Worm (Caenorhabditis elegans): ENCODE data around the gene sfxn-5.

sfxn-5 gene

ce11 chrII:8062334-8062791, 42.5 kb downstream of the sfxn-5 start, which contains the start of gene ufd-2:
ufd-2 (plus strand) TSS chrII:8062741.
- TF ChIP-seq ztf-29 (GFP tag; IDR thresholded peaks at IDR 0.05) (no peak), cog-1 (tag; optimal IDR thresholded peaks at IDR 0.05) (peak; percentile 14)

ce11 chrII:8059532-8059931, 45.3 kb downstream of the sfxn-5 start:
- no peak for TF ChIP-seq T22C8.4 (GFP tag; IDR thresholded peaks at IDR 0.05)
- no peak for TF ChIP-seq med-1 (GFP tag; optimal IDR thresholded peaks at IDR 0.05; ENCODE audit: insufficient read depth)
- no peak for TF ChIP-seq ztf-23 (GFP tag; IDR thresholded peaks at IDR 0.05)
- TF ChIP-seq flt-1 (GFP tag; IDR thresholded peaks at IDR 0.05), result no peak
- TF ChIP-seq tab-1 (GFP tag; IDR thresholded peaks at IDR 0.05), result no peak
- no peak for TF ChIP-seq ztf-29 (GFP tag; IDR thresholded peaks at IDR 0.05)
- no peak for TF ChIP-seq cog-1 (tag; optimal IDR thresholded peaks at IDR 0.05)
- TF ChIP-seq ref-1 (GFP tag; conservative IDR thresholded peaks at IDR 0.05), result no peak
- TF ChIP-seq klf-2 (GFP tag; conservative IDR thresholded peaks at IDR 0.05), result no peak

- no peak for TF ChIP-seq ztf-23 (GFP tag; IDR thresholded peaks at IDR 0.05)
Measured at ce11 chrII:8058769-8059168, 46.1 kb downstream of the sfxn-5 start, which contains the start of gene T05H10.8. T05H10.8 (plus strand) TSS chrII:8059069.

- no peak for TF ChIP-seq ztf-29 (GFP tag; IDR thresholded peaks at IDR 0.05)
- no peak for TF ChIP-seq tab-1 (GFP tag; IDR thresholded peaks at IDR 0.05)
- no peak for TF ChIP-seq klf-2 (GFP tag; conservative IDR thresholded peaks at IDR 0.05)
- no peak for TF ChIP-seq ref-1 (GFP tag; conservative IDR thresholded peaks at IDR 0.05)
- TF ChIP-seq flt-1 (GFP tag; IDR thresholded peaks at IDR 0.05), result no peak
- TF ChIP-seq med-1 (GFP tag; optimal IDR thresholded peaks at IDR 0.05; ENCODE audit: insufficient read depth), result no peak
- TF ChIP-seq ztf-23 (GFP tag; IDR thresholded peaks at IDR 0.05), result no peak
- TF ChIP-seq T22C8.4 (GFP tag; IDR thresholded peaks at IDR 0.05), result no peak
- no peak for TF ChIP-seq cog-1 (tag; optimal IDR thresholded peaks at IDR 0.05)
Measured at ce11 chrII:8057911-8058310, 46.9 kb downstream of the sfxn-5 start.

ce11 chrII:8052850-8053249, 52.0 kb downstream of the sfxn-5 start, which contains the start of gene T05H10.4:
T05H10.4 (plus strand) TSS chrII:8053150.
- TF ChIP-seq cog-1 (tag; optimal IDR thresholded peaks at IDR 0.05), result no peak
- no peak for TF ChIP-seq klf-2 (GFP tag; conservative IDR thresholded peaks at IDR 0.05)
- TF ChIP-seq ztf-23 (GFP tag; IDR thresholded peaks at IDR 0.05), result no peak
- no peak for TF ChIP-seq ztf-29 (GFP tag; IDR thresholded peaks at IDR 0.05)
- no peak for TF ChIP-seq T22C8.4 (GFP tag; IDR thresholded peaks at IDR 0.05)
- no peak for TF ChIP-seq flt-1 (GFP tag; IDR thresholded peaks at IDR 0.05)
- no peak for TF ChIP-seq tab-1 (GFP tag; IDR thresholded peaks at IDR 0.05)
- no peak for TF ChIP-seq med-1 (GFP tag; optimal IDR thresholded peaks at IDR 0.05; ENCODE audit: insufficient read depth)

ce11 chrII:8052172-8052571, 52.7 kb downstream of the sfxn-5 start:
- TF ChIP-seq T22C8.4 (GFP tag; IDR thresholded peaks at IDR 0.05) (no peak), ztf-23 (GFP tag; IDR thresholded peaks at IDR 0.05) (no peak), cog-1 (tag; optimal IDR thresholded peaks at IDR 0.05) (no peak)

Measured in whole organism, midembryonic.